Fruit fly (Drosophila melanogaster): Measurements from ENCODE around the gene Doc1.

- TF ChIP-seq dsx (GFP tag; optimal IDR thresholded peaks at IDR 0.05; ENCODE audit: poor library complexity, severe bottlenecking) (no peak), CG10631 (GFP tag; optimal IDR thresholded peaks at IDR 0.05) (no peak), Sox14 (GFP tag; optimal IDR thresholded peaks at IDR 0.05) (no peak), CG6854 (GFP tag; optimal IDR thresholded peaks at IDR 0.05) (no peak), CG6163 (GFP tag; IDR thresholded peaks at IDR 0.05) (no peak), CG11762 (GFP tag; optimal IDR thresholded peaks at IDR 0.05; ENCODE audit: insufficient read depth) (no peak), CG1621 (tag; optimal IDR thresholded peaks at IDR 0.05) (no peak), Hr4 (GFP tag; optimal IDR thresholded peaks at IDR 0.05) (no peak), CG8319 (GFP tag; optimal IDR thresholded peaks at IDR 0.05) (no peak), OdsH (GFP tag; optimal IDR thresholded peaks at IDR 0.05) (no peak), dac (GFP tag; optimal IDR thresholded peaks at IDR 0.05) (no peak), Lpt (GFP tag; optimal IDR thresholded peaks at IDR 0.05) (no peak), fkh (GFP tag; optimal IDR thresholded peaks at IDR 0.05) (no peak)
Measured at dm6 chr3L:9050447-9051069, 9.4 kb downstream of the Doc1 start.

Measured in whole organism, prepupa.